Worm (Caenorhabditis elegans) whole organism, late embryonic: ENCODE data around the gene ifd-1.

Source experiments
- F13H6.1 ChIP-seq: sonication (generic microtip); optimal IDR thresholded peaks from 2 replicates; lab custom pipeline; 2016; ENCODE audit warnings: missing genetic modification characterization, missing compliant biosample characterization
- K09A11.1 ChIP-seq: sonication (generic microtip); optimal IDR thresholded peaks from 2 replicates; lab custom pipeline; 2017; ENCODE audit warnings: antibody characterized with exemption, mild to moderate bottlenecking, missing genetic modification characterization, missing compliant biosample characterization; ENCODE audit not compliant: insufficient read depth
- T23F11.4 ChIP-seq: fragments of 200-800 bp; sonication (Bioruptor generic); optimal IDR thresholded peaks from 2 replicates; lab custom pipeline; 2018; ENCODE audit warnings: mild to moderate bottlenecking, missing genetic modification characterization, missing compliant biosample characterization
- ama-1 ChIP-seq: fragments of 150-350 bp; optimal IDR thresholded peaks from 2 replicates; lab custom pipeline; 2014
- ceh-14 ChIP-seq: sonication (generic microtip); optimal IDR thresholded peaks from 2 replicates; lab custom pipeline; 2016; ENCODE audit warnings: missing genotype, missing genetic modification characterization, missing compliant biosample characterization
- ceh-18 ChIP-seq: sonication (generic microtip); optimal IDR thresholded peaks from 2 replicates; lab custom pipeline; 2016; ENCODE audit warnings: missing genetic modification characterization, missing compliant biosample characterization
- ceh-19 ChIP-seq: fragments of 200-800 bp; sonication (Bioruptor generic); optimal IDR thresholded peaks from 2 replicates; lab custom pipeline; 2018; ENCODE audit warnings: mild to moderate bottlenecking, missing genetic modification characterization, missing compliant biosample characterization
- ceh-2 ChIP-seq: sonication (generic microtip); optimal IDR thresholded peaks from 2 replicates; lab custom pipeline; 2016; ENCODE audit warnings: missing genotype, missing genetic modification characterization, missing compliant biosample characterization
- ceh-22 ChIP-seq: sonication (generic microtip); optimal IDR thresholded peaks from 2 replicates; lab custom pipeline; 2017; ENCODE audit warnings: missing biosample characterization, missing genetic modification characterization
- ceh-30 ChIP-seq: fragments of 150-350 bp; optimal IDR thresholded peaks from 2 replicates; lab custom pipeline; 2014; ENCODE audit warnings: missing biosample characterization, missing genetic modification characterization
- ceh-31 ChIP-seq: sonication (generic microtip); optimal IDR thresholded peaks from 2 replicates; lab custom pipeline; 2016; ENCODE audit warnings: missing genetic modification characterization, missing compliant biosample characterization
- ceh-34 ChIP-seq: sonication (generic microtip); optimal IDR thresholded peaks from 2 replicates; lab custom pipeline; 2016; ENCODE audit warnings: mild to moderate bottlenecking, missing genetic modification characterization, missing compliant biosample characterization
- ceh-6 ChIP-seq: fragments of 200-800 bp; sonication (Bioruptor generic); optimal IDR thresholded peaks from 2 replicates; lab custom pipeline; 2018; ENCODE audit warnings: mild to moderate bottlenecking, missing genetic modification characterization, missing compliant biosample characterization
- che-1 ChIP-seq: sonication (generic microtip); optimal IDR thresholded peaks from 2 replicates; lab custom pipeline; 2016; ENCODE audit warnings: mild to moderate bottlenecking, missing genetic modification characterization, missing compliant biosample characterization
- dmd-4 ChIP-seq: sonication (generic microtip); optimal IDR thresholded peaks from 2 replicates; lab custom pipeline; 2016; ENCODE audit warnings: borderline replicate concordance, missing genetic modification characterization, missing compliant biosample characterization
- dve-1 ChIP-seq: sonication (generic microtip); optimal IDR thresholded peaks from 2 replicates; lab custom pipeline; 2017; ENCODE audit warnings: antibody characterized with exemption, mild to moderate bottlenecking, missing genetic modification characterization, missing compliant biosample characterization
- elt-2 ChIP-seq: sonication (generic microtip); optimal IDR thresholded peaks from 2 replicates; lab custom pipeline; 2016; ENCODE audit warnings: missing genetic modification reagents, missing genetic modification characterization, missing compliant biosample characterization
- ets-4 ChIP-seq: sonication (generic microtip); optimal IDR thresholded peaks from 2 replicates; lab custom pipeline; 2016; ENCODE audit warnings: missing genetic modification characterization, missing compliant biosample characterization
- fkh-6 ChIP-seq: sonication (generic microtip); optimal IDR thresholded peaks from 2 replicates; lab custom pipeline; 2016; ENCODE audit warnings: missing genetic modification characterization, missing compliant biosample characterization
- gmeb-2 ChIP-seq: sonication (generic microtip); optimal IDR thresholded peaks from 2 replicates; lab custom pipeline; 2016; ENCODE audit warnings: missing genetic modification characterization, inconsistent platforms, missing compliant biosample characterization
- hlh-13 ChIP-seq: fragments of 200-800 bp; sonication (Bioruptor generic); optimal IDR thresholded peaks from 2 replicates; lab custom pipeline; 2018; ENCODE audit warnings: mild to moderate bottlenecking, missing genetic modification characterization, missing compliant biosample characterization
- hlh-15 ChIP-seq: sonication (generic microtip); optimal IDR thresholded peaks from 2 replicates; lab custom pipeline; 2016; ENCODE audit warnings: missing genetic modification characterization, missing compliant biosample characterization
- hlh-30 ChIP-seq: sonication (generic microtip); optimal IDR thresholded peaks from 2 replicates; lab custom pipeline; 2017; ENCODE audit warnings: antibody characterized with exemption, missing genetic modification characterization, missing compliant biosample characterization; ENCODE audit not compliant: insufficient read depth
- hlh-8 ChIP-seq: sonication (generic microtip); optimal IDR thresholded peaks from 2 replicates; lab custom pipeline; 2016; ENCODE audit warnings: missing genotype, missing genetic modification characterization, missing compliant biosample characterization
- lim-6 ChIP-seq: sonication (generic microtip); optimal IDR thresholded peaks from 2 replicates; lab custom pipeline; 2016; ENCODE audit warnings: missing genetic modification characterization, missing compliant biosample characterization
- lin-11 ChIP-seq: fragments of 200-800 bp; sonication (Bioruptor generic); optimal IDR thresholded peaks from 2 replicates; lab custom pipeline; 2018; ENCODE audit warnings: mild to moderate bottlenecking, missing genetic modification characterization, missing compliant biosample characterization
- mec-3 ChIP-seq: sonication (generic microtip); optimal IDR thresholded peaks from 2 replicates; lab custom pipeline; 2016; ENCODE audit warnings: borderline replicate concordance, missing genetic modification characterization, missing compliant biosample characterization
- nfya-1 ChIP-seq: sonication (generic microtip); optimal IDR thresholded peaks from 2 replicates; lab custom pipeline; 2017; ENCODE audit warnings: missing genetic modification characterization, mild to moderate bottlenecking, missing compliant biosample characterization, antibody characterized with exemption, moderate library complexity
- nhr-11 ChIP-seq: fragments of 150-350 bp; optimal IDR thresholded peaks from 2 replicates; lab custom pipeline; 2014; ENCODE audit warnings: missing biosample characterization, missing genetic modification characterization
- nhr-232 ChIP-seq: sonication (generic microtip); optimal IDR thresholded peaks from 2 replicates; lab custom pipeline; 2016; ENCODE audit warnings: missing genetic modification characterization, missing compliant biosample characterization
- odd-2 ChIP-seq: sonication (generic microtip); optimal IDR thresholded peaks from 2 replicates; lab custom pipeline; 2017; ENCODE audit warnings: antibody characterized with exemption, mild to moderate bottlenecking, missing genetic modification characterization, missing compliant biosample characterization
- pag-3 ChIP-seq: sonication (generic microtip); optimal IDR thresholded peaks from 2 replicates; lab custom pipeline; 2016; ENCODE audit warnings: missing compliant biosample characterization, missing genetic modification characterization, borderline replicate concordance
- pat-9 ChIP-seq: fragments of 200-800 bp; sonication (Bioruptor generic); optimal IDR thresholded peaks from 2 replicates; lab custom pipeline; 2018; ENCODE audit warnings: mild to moderate bottlenecking, missing genetic modification characterization, moderate library complexity, missing compliant biosample characterization
- pax-1 ChIP-seq: fragments of 150-350 bp; optimal IDR thresholded peaks from 2 replicates; lab custom pipeline; 2014; ENCODE audit warnings: missing biosample characterization, missing genetic modification characterization
- pha-2 ChIP-seq: sonication (generic microtip); optimal IDR thresholded peaks from 2 replicates; lab custom pipeline; 2017; ENCODE audit warnings: mild to moderate bottlenecking, missing genetic modification characterization, missing compliant biosample characterization
- pha-4 ChIP-seq: fragments of 150-350 bp; optimal IDR thresholded peaks from 2 replicates; lab custom pipeline; 2018; ENCODE audit warnings: missing biosample characterization, missing genetic modification reagents, missing genetic modification characterization
- pros-1 ChIP-seq: fragments of 150-350 bp; optimal IDR thresholded peaks from 2 replicates; lab custom pipeline; 2014; ENCODE audit warnings: missing biosample characterization, missing genetic modification reagents, missing genetic modification characterization
- ref-2 ChIP-seq: sonication (generic microtip); optimal IDR thresholded peaks from 2 replicates; lab custom pipeline; 2016; ENCODE audit warnings: missing genetic modification characterization, missing compliant biosample characterization
- sox-2 ChIP-seq: fragments of 200-800 bp; sonication (Bioruptor generic); IDR thresholded peaks from 2 replicates; pipeline ENCODE4 v1.3.6; 2022; ENCODE audit warnings: missing genetic modification reagents, missing genetic modification characterization, missing compliant biosample characterization
- syd-9 ChIP-seq: sonication (generic microtip); optimal IDR thresholded peaks from 2 replicates; lab custom pipeline; 2016; ENCODE audit warnings: mild to moderate bottlenecking, missing genetic modification characterization, moderate library complexity, missing compliant biosample characterization
- tbx-7 ChIP-seq: sonication (generic microtip); optimal IDR thresholded peaks from 2 replicates; lab custom pipeline; 2016; ENCODE audit warnings: missing genotype, missing genetic modification characterization, missing compliant biosample characterization
- ttx-3 ChIP-seq: sonication (generic microtip); optimal IDR thresholded peaks from 2 replicates; lab custom pipeline; 2016; ENCODE audit warnings: missing genetic modification reagents, missing genetic modification characterization, missing compliant biosample characterization
- unc-3 ChIP-seq, 2 experiments: fragments of 200-800 bp in 1 of 2; sonication (Bioruptor generic) in 1 of 2; sonication (generic microtip) in 1 of 2; conservative IDR thresholded peaks in 1 of 2; optimal IDR thresholded peaks in 1 of 2; 2 replicates each; pipeline versions ENCODE4 v1.3.6 to Lab custom; 2016 to 2022; ENCODE audit warnings: missing compliant biosample characterization in 2 of 2, missing genetic modification characterization in 2 of 2, missing genetic modification reagents in 1 of 2
- unc-42 ChIP-seq: sonication (generic microtip); optimal IDR thresholded peaks from 2 replicates; lab custom pipeline; 2016; ENCODE audit warnings: missing genotype, missing genetic modification characterization, missing compliant biosample characterization
- unc-86 ChIP-seq: sonication (generic microtip); optimal IDR thresholded peaks from 2 replicates; lab custom pipeline; 2016; ENCODE audit warnings: missing genetic modification characterization, missing compliant biosample characterization
- ztf-16 ChIP-seq: sonication (generic microtip); optimal IDR thresholded peaks from 2 replicates; lab custom pipeline; 2017; ENCODE audit warnings: missing genetic modification characterization, missing compliant biosample characterization

Gene ifd-1

DNA sequence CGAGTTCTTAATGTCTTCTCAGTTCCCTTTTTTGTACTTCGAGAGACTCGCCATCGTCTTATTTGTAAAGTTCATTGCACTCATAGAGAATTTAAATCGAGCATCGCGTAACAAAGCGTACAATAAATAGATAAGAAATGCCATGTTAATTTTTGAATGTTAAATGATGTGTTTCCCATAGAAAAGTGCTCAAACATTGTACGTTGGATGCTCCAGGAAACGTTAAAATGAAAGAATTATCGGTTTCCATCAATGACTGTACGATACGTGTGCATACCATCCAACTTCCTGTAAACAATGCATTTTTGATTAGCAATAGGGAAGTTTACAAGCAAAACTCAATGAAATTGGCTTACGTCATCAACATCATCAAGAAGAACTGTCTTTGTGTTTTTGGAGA lies 3.6 kb downstream of the ifd-1 start:
- TF ChIP-seq hlh-13 (no peak), ceh-14 (no peak), ceh-34 (tag; lab: Kevin White, UChicago) (no peak), tbx-7 (tag; lab: Kevin White, UChicago) (no peak), ceh-22 (tag; lab: Kevin White, UChicago) (no peak), hlh-15 (tag; lab: Kevin White, UChicago) (no peak), ama-1 (lab: Kevin White, UChicago) (no peak), pha-4 (tag; lab: Kevin White, UChicago) (no peak), ceh-31 (tag; lab: Kevin White, UChicago) (no peak), mec-3 (tag; lab: Kevin White, UChicago) (no peak), pat-9 (tag; lab: Kevin White, UChicago) (no peak), nfya-1 (tag; lab: Kevin White, UChicago) (no peak), pax-1 (no peak), T23F11.4 (no peak), unc-3 (GFP tag; conservative IDR thresholded peaks at IDR 0.05; lab: Robert Waterston, UW) (no peak), unc-3 (tag; optimal IDR thresholded peaks at IDR 0.05; lab: Kevin White, UChicago) (no peak), pha-2 (tag; lab: Kevin White, UChicago) (no peak), ref-2 (tag; lab: Kevin White, UChicago) (no peak), F13H6.1 (no peak), pag-3 (tag; lab: Kevin White, UChicago) (no peak)

- TF ChIP-seq K09A11.1 (tag; lab: Kevin White, UChicago) (no peak), ztf-16 (tag; lab: Kevin White, UChicago) (no peak), ceh-22 (tag; lab: Kevin White, UChicago) (no peak), fkh-6 (tag; lab: Kevin White, UChicago) (no peak), dve-1 (tag; lab: Kevin White, UChicago) (no peak), nfya-1 (tag; lab: Kevin White, UChicago) (no peak), pros-1 (tag; lab: Kevin White, UChicago) (no peak), ref-2 (tag; lab: Kevin White, UChicago) (no peak), ceh-31 (tag; lab: Kevin White, UChicago) (no peak), lim-6 (tag; lab: Kevin White, UChicago) (no peak), T23F11.4 (no peak), unc-42 (tag; lab: Kevin White, UChicago) (no peak), lin-11 (tag; lab: Kevin White, UChicago) (no peak), elt-2 (tag; lab: Kevin White, UChicago) (no peak), gmeb-2 (tag; lab: Kevin White, UChicago) (no peak)
- TF ChIP-seq, all 69 proteins: peak for 0
These were observed 4.3 kb downstream of the ifd-1 start for ce11 chrX:8819815-8820415.

- TF ChIP-seq ceh-6 (peak; percentile 48), gmeb-2 (tag; lab: Kevin White, UChicago) (peak; percentile 33), ceh-31 (tag; lab: Kevin White, UChicago) (no peak), ets-4 (tag; lab: Kevin White, UChicago) (no peak), hlh-30 (tag; lab: Kevin White, UChicago) (no peak), ceh-2 (tag; lab: Kevin White, UChicago) (no peak), sox-2 (GFP tag; lab: Robert Waterston, UW) (no peak), ttx-3 (tag; lab: Kevin White, UChicago) (no peak), T23F11.4 (no peak), hlh-15 (tag; lab: Kevin White, UChicago) (no peak), syd-9 (tag; lab: Kevin White, UChicago) (no peak), ceh-18 (tag; lab: Kevin White, UChicago) (no peak), ref-2 (tag; lab: Kevin White, UChicago) (peak; percentile 29), unc-86 (no peak), ceh-19 (GFP tag; lab: Kevin White, UChicago) (no peak), nhr-232 (no peak), pros-1 (tag; lab: Kevin White, UChicago) (no peak), odd-2 (no peak), nhr-11 (tag; lab: Kevin White, UChicago) (no peak), hlh-13 (no peak), dve-1 (tag; lab: Kevin White, UChicago) (no peak), che-1 (peak; percentile 54), dmd-4 (tag; lab: Kevin White, UChicago) (no peak), lin-11 (tag; lab: Kevin White, UChicago) (no peak), lim-6 (tag; lab: Kevin White, UChicago) (no peak), hlh-8 (tag; lab: Kevin White, UChicago) (no peak), ceh-30 (tag; lab: Kevin White, UChicago) (no peak), K09A11.1 (tag; lab: Kevin White, UChicago) (no peak), unc-42 (tag; lab: Kevin White, UChicago) (no peak)
These were observed 6.3 kb downstream of the ifd-1 start for ce11 chrX:8817929-8818328.
